Worm (Caenorhabditis elegans): ENCODE results near the gene H40L08.9.

ce11 chrX:15027566-15027965 lies 48.7 kb downstream of the H40L08.9 start:
- TF ChIP-seq pqm-1 (tag; optimal IDR thresholded peaks at IDR 0.05) (no peak), mab-9 (GFP tag; IDR thresholded peaks at IDR 0.05) (no peak), nhr-11 (tag; optimal IDR thresholded peaks at IDR 0.05) (no peak), egl-27 (tag; optimal IDR thresholded peaks at IDR 0.05) (no peak), lin-13 (GFP tag; optimal IDR thresholded peaks at IDR 0.05) (no peak), hpl-2 (GFP tag; optimal IDR thresholded peaks at IDR 0.05) (no peak), sptf-1 (tag; optimal IDR thresholded peaks at IDR 0.05) (no peak)

Data from whole organism, L1 larva.